Fruit fly (Drosophila melanogaster) whole organism, embryonic: ENCODE data around the gene CG15406.
A peak's percentile ranks its signal among the peaks of the same experiment; 100 is the strongest.

Experiments
- Atf3 ChIP-seq: fragments of 200-800 bp; sonication (Bioruptor generic); optimal IDR thresholded peaks from 3 replicates; lab custom pipeline; 2016; ENCODE audit warnings: missing biosample characterization, missing genetic modification characterization
- Blimp-1 ChIP-seq: fragments of 200-800 bp; sonication (Bioruptor generic); optimal IDR thresholded peaks from 3 replicates; lab custom pipeline; 2018; ENCODE audit warnings: missing biosample characterization, missing genetic modification characterization, mild to moderate bottlenecking, moderate library complexity, missing genetic modification reagents
- CG10959 ChIP-seq: fragments of 200-800 bp; sonication (Bioruptor generic); IDR thresholded peaks from 2 replicates; pipeline ENCODE4 v1.3.6; 2022; ENCODE audit warnings: missing biosample characterization, missing genetic modification characterization
- CG12299 ChIP-seq: fragments of 200-800 bp; sonication (Bioruptor generic); optimal IDR thresholded peaks from 2 replicates; lab custom pipeline; 2018; ENCODE audit warnings: missing biosample characterization, mild to moderate bottlenecking, missing genetic modification characterization
- CG1233 ChIP-seq: fragments of 200-800 bp; sonication (Bioruptor generic); optimal IDR thresholded peaks from 4 replicates; lab custom pipeline; 2018; ENCODE audit warnings: missing biosample characterization, mild to moderate bottlenecking, missing genetic modification characterization
- CG12391 ChIP-seq: fragments of 200-800 bp; sonication (Bioruptor generic); optimal IDR thresholded peaks from 3 replicates; lab custom pipeline; 2018; ENCODE audit warnings: missing biosample characterization, mild to moderate bottlenecking, missing genetic modification characterization, moderate library complexity
- CG13123 ChIP-seq: fragments of 200-800 bp; sonication (Bioruptor generic); optimal IDR thresholded peaks from 2 replicates; lab custom pipeline; 2016; ENCODE audit warnings: missing biosample characterization, missing genetic modification characterization
- CG13287 ChIP-seq: fragments of 200-800 bp; sonication (Bioruptor generic); IDR thresholded peaks from 2 replicates; pipeline ENCODE4 v1.3.6; 2022; ENCODE audit warnings: missing biosample characterization, missing genetic modification characterization; ENCODE audit not compliant: partially characterized antibody
- CG13624 ChIP-seq: fragments of 200-800 bp; sonication (Bioruptor generic); optimal IDR thresholded peaks from 2 replicates; lab custom pipeline; 2016; ENCODE audit warnings: missing biosample characterization, missing genetic modification characterization
- CG14050 ChIP-seq: fragments of 200-800 bp; sonication (Bioruptor generic); IDR thresholded peaks from 3 replicates; pipeline ENCODE4 v1.3.6; 2022; ENCODE audit warnings: missing biosample characterization, missing genetic modification characterization
- CG14710 ChIP-seq: fragments of 200-800 bp; sonication (Bioruptor generic); optimal IDR thresholded peaks from 3 replicates; lab custom pipeline; 2019; ENCODE audit warnings: missing biosample characterization, mild to moderate bottlenecking, missing genetic modification characterization, moderate library complexity
- CG14860 ChIP-seq: fragments of 200-800 bp; sonication (Bioruptor generic); IDR thresholded peaks from 3 replicates; pipeline ENCODE4 v1.3.6; 2022; ENCODE audit warnings: missing biosample characterization, missing genetic modification characterization; ENCODE audit not compliant: partially characterized antibody
- CG16813 ChIP-seq: fragments of 200-800 bp; sonication (Bioruptor generic); IDR thresholded peaks from 3 replicates; pipeline ENCODE4 v1.3.6; 2022; ENCODE audit warnings: missing biosample characterization, missing genetic modification characterization; ENCODE audit not compliant: partially characterized antibody
- CG17568 ChIP-seq: fragments of 200-800 bp; sonication (Bioruptor generic); optimal IDR thresholded peaks from 2 replicates; lab custom pipeline; 2018; ENCODE audit warnings: missing biosample characterization, mild to moderate bottlenecking, missing genetic modification characterization, moderate library complexity
- CG5180 ChIP-seq: fragments of 200-800 bp; sonication (Bioruptor generic); optimal IDR thresholded peaks from 3 replicates; lab custom pipeline; 2017; ENCODE audit warnings: missing biosample characterization, missing genetic modification characterization, mild to moderate bottlenecking, moderate library complexity, missing genetic modification reagents
- CG8478 ChIP-seq: fragments of >200 bp; optimal IDR thresholded peaks from 2 replicates; lab custom pipeline; 2018
- Doc3 ChIP-seq: fragments of 200-800 bp; sonication (Bioruptor generic); IDR thresholded peaks from 3 replicates; pipeline ENCODE4 v1.3.6; 2022; ENCODE audit warnings: missing biosample characterization, missing genetic modification characterization; ENCODE audit not compliant: partially characterized antibody
- Ets65A ChIP-seq: fragments of 200-800 bp; sonication (Bioruptor generic); peaks from one replicate; lab custom pipeline; 2016; ENCODE audit warnings: missing biosample characterization, missing genetic modification characterization
- Kr ChIP-seq: fragments of 200-800 bp; sonication (Bioruptor generic); optimal IDR thresholded peaks from 2 replicates; lab custom pipeline; 2017; ENCODE audit warnings: missing biosample characterization, mild to moderate bottlenecking, missing genetic modification characterization
- Lpt ChIP-seq: fragments of >200 bp; optimal IDR thresholded peaks from 2 replicates; lab custom pipeline; 2018; ENCODE audit warnings: missing biosample characterization, missing genetic modification characterization
- Med ChIP-seq: fragments of 200-800 bp; sonication (Bioruptor generic); peaks from one replicate; lab custom pipeline; 2016; ENCODE audit warnings: missing biosample characterization, missing genetic modification characterization, mild to moderate bottlenecking, inconsistent platforms, moderate library complexity
- Nf-YA ChIP-seq: fragments of 200-800 bp; sonication (Bioruptor generic); IDR thresholded peaks from 2 replicates; pipeline ENCODE4 v1.3.6; 2022; ENCODE audit warnings: missing biosample characterization, missing genetic modification characterization
- Sox100B ChIP-seq: fragments of 200-800 bp; sonication (Bioruptor generic); optimal IDR thresholded peaks from 3 replicates; lab custom pipeline; 2018; ENCODE audit warnings: missing biosample characterization, mild to moderate bottlenecking, missing genetic modification characterization
- Spps ChIP-seq: fragments of 200-800 bp; sonication (Bioruptor generic); optimal IDR thresholded peaks from 2 replicates; lab custom pipeline; 2018; ENCODE audit warnings: missing biosample characterization, mild to moderate bottlenecking, missing genetic modification characterization
- Sry-δ ChIP-seq: fragments of 200-800 bp; sonication (Bioruptor generic); optimal IDR thresholded peaks from 2 replicates; lab custom pipeline; 2016; ENCODE audit warnings: missing biosample characterization, missing genetic modification characterization
- Usf ChIP-seq: fragments of 200-800 bp; sonication (Bioruptor generic); optimal IDR thresholded peaks from 2 replicates; lab custom pipeline; 2017; ENCODE audit warnings: missing genotype, missing biosample characterization, missing genetic modification characterization
- amos ChIP-seq: fragments of 200-800 bp; sonication (Bioruptor generic); IDR thresholded peaks from 2 replicates; pipeline ENCODE4 v1.3.6; 2022; ENCODE audit warnings: missing biosample characterization, missing genetic modification characterization; ENCODE audit not compliant: partially characterized antibody
- bcd ChIP-seq: fragments of 200-800 bp; sonication (Bioruptor generic); optimal IDR thresholded peaks from 2 replicates; lab custom pipeline; 2017; ENCODE audit warnings: missing biosample characterization, mild to moderate bottlenecking, missing genetic modification characterization
- chinmo ChIP-seq: fragments of 200-800 bp; sonication (Bioruptor generic); IDR thresholded peaks from 4 replicates; pipeline ENCODE4 v1.3.6; 2022; ENCODE audit warnings: missing biosample characterization, missing genetic modification characterization; ENCODE audit not compliant: partially characterized antibody
- dati ChIP-seq: fragments of 200-800 bp; sonication (Bioruptor generic); IDR thresholded peaks from 2 replicates; pipeline ENCODE4 v1.3.6; 2022; ENCODE audit warnings: missing biosample characterization, missing genetic modification characterization
- ems ChIP-seq: fragments of 200-800 bp; sonication (Bioruptor generic); optimal IDR thresholded peaks from 3 replicates; lab custom pipeline; 2016; ENCODE audit warnings: missing biosample characterization, missing genetic modification characterization
- gce ChIP-seq: fragments of 200-800 bp; sonication (Bioruptor generic); IDR thresholded peaks from 3 replicates; pipeline ENCODE4 v1.3.6; 2022; ENCODE audit warnings: missing biosample characterization, missing genetic modification characterization
- gt ChIP-seq: fragments of 200-800 bp; sonication (Bioruptor generic); IDR thresholded peaks from 2 replicates; pipeline ENCODE4 v1.3.6; 2022; ENCODE audit warnings: missing biosample characterization, missing genetic modification characterization
- hbn ChIP-seq: fragments of 200-800 bp; sonication (Bioruptor generic); IDR thresholded peaks from 2 replicates; pipeline ENCODE4 v1.3.6; 2022; ENCODE audit warnings: missing biosample characterization, missing genetic modification characterization; ENCODE audit not compliant: partially characterized antibody
- ind ChIP-seq: fragments of 200-800 bp; sonication (Bioruptor generic); optimal IDR thresholded peaks from 3 replicates; lab custom pipeline; 2016; ENCODE audit warnings: missing biosample characterization, missing genetic modification characterization
- mam ChIP-seq: fragments of 200-800 bp; sonication (Bioruptor generic); optimal IDR thresholded peaks from 3 replicates; lab custom pipeline; 2016; ENCODE audit warnings: missing biosample characterization, missing genetic modification characterization
- pan ChIP-seq, 4 experiments: fragments of >200 bp in 3 of 4; fragments of 200-800 bp in 1 of 4; sonication (Bioruptor generic) in 1 of 4; optimal IDR thresholded peaks in 3 of 4; IDR thresholded peaks in 1 of 4; 2 replicates each; pipeline versions ENCODE4 v1.3.6 to Lab custom; 2017 to 2022; ENCODE audit warnings: missing biosample characterization in 2 of 4, missing genetic modification characterization in 2 of 4, mixed read lengths in 1 of 4
- pros ChIP-seq: fragments of 200-800 bp; sonication (Bioruptor generic); optimal IDR thresholded peaks from 3 replicates; lab custom pipeline; 2019; ENCODE audit warnings: missing biosample characterization, mild to moderate bottlenecking, missing genetic modification characterization, moderate library complexity
- sim ChIP-seq: fragments of 200-800 bp; sonication (Bioruptor generic); IDR thresholded peaks from 2 replicates; pipeline ENCODE4 v1.3.6; 2022; ENCODE audit warnings: missing biosample characterization, missing genetic modification characterization
- sr ChIP-seq: fragments of 200-800 bp; sonication (Bioruptor generic); IDR thresholded peaks from 3 replicates; pipeline ENCODE4 v1.3.6; 2022; ENCODE audit warnings: missing biosample characterization, missing genetic modification characterization
- tna ChIP-seq: fragments of 200-800 bp; sonication (Bioruptor generic); IDR thresholded peaks from 2 replicates; pipeline ENCODE4 v1.3.6; 2022; ENCODE audit warnings: missing biosample characterization, missing genetic modification characterization; ENCODE audit not compliant: partially characterized antibody
- trh ChIP-seq: fragments of 200-800 bp; sonication (Bioruptor generic); optimal IDR thresholded peaks from 2 replicates; lab custom pipeline; 2016; ENCODE audit warnings: missing biosample characterization, missing genetic modification characterization

CG15406 gene

dm6 chr2L:3308529-3309272, at the start of gene CG15406 (continued):
- TF ChIP-seq Sox100B (GFP tag; lab: Kevin White, UChicago) (no peak), Atf3 (GFP tag; lab: Kevin White, UChicago) (no peak), CG12299 (tag; lab: Kevin White, UChicago) (no peak), Blimp-1 (no peak), dati (GFP tag; lab: Robert Waterston, UW) (no peak), gt (GFP tag; lab: Robert Waterston, UW) (no peak), sim (GFP tag; lab: Robert Waterston, UW) (no peak), trh (no peak), Med (GFP tag; lab: Kevin White, UChicago) (peak; percentile 21), Lpt (GFP tag; lab: Kevin White, UChicago) (no peak), pan (optimal IDR thresholded peaks at IDR 0.05; lab: Kevin White, UChicago) (no peak), pan (GFP tag; optimal IDR thresholded peaks at IDR 0.05 in 1 of 2, IDR thresholded peaks at IDR 0.05 in 1 of 2) (no peak), CG12391 (tag; lab: Kevin White, UChicago) (no peak), Kr (no peak), Sry-δ (no peak), CG17568 (GFP tag; lab: Kevin White, UChicago) (no peak), CG16813 (GFP tag; lab: Robert Waterston, UW) (peak; percentile 51; the same call in 2 of the 3 replicates), Doc3 (0 out of 3 replicates have a peak, but pooled peaks have one; percentile 14), Usf (no peak), tna (GFP tag; lab: Robert Waterston, UW) (no peak), CG13123 (GFP tag; lab: Kevin White, UChicago) (no peak), CG8478 (lab: Kevin White, UChicago) (no peak), CG13287 (GFP tag; lab: Robert Waterston, UW) (peak; percentile 22; the same call in 1 of the 2 replicates), ems (GFP tag; lab: Kevin White, UChicago) (no peak), bcd (GFP tag; lab: Kevin White, UChicago) (no peak), Ets65A (GFP tag; lab: Kevin White, UChicago) (no peak), CG5180 (GFP tag; lab: Kevin White, UChicago) (no peak), sr (GFP tag; lab: Robert Waterston, UW) (no peak), pros (GFP tag; lab: Kevin White, UChicago) (no peak), Nf-YA (no peak), CG1233 (GFP tag; lab: Kevin White, UChicago) (no peak), CG13624 (GFP tag; lab: Kevin White, UChicago) (no peak), CG10959 (GFP tag; lab: Robert Waterston, UW) (no peak), CG14710 (tag; lab: Kevin White, UChicago) (peak; percentile 98), chinmo (GFP tag; lab: Robert Waterston, UW) (0 out of 4 replicates have a peak, but pooled peaks have one; percentile 28), ind (GFP tag; lab: Kevin White, UChicago) (no peak), gce (GFP tag; lab: Robert Waterston, UW) (no peak), CG14050 (GFP tag; lab: Robert Waterston, UW) (no peak), mam (GFP tag; lab: Kevin White, UChicago) (no peak), hbn (GFP tag; lab: Robert Waterston, UW) (no peak), Spps (no peak), amos (peak; percentile 35; the same call in 1 of the 2 replicates), CG14860 (peak; percentile 14; the same call in 1 of the 3 replicates)
